Worm (Caenorhabditis elegans) whole organism, L1 larva: ENCODE measurements around the gene F54B8.4.

Source experiments
- aly-2 ChIP-seq: fragments of 150-350 bp; optimal IDR thresholded peaks from 2 replicates; lab custom pipeline; 2014; ENCODE audit warnings: missing biosample characterization, missing genetic modification characterization
- ama-1 ChIP-seq: fragments of 150-350 bp; optimal IDR thresholded peaks from 2 replicates; lab custom pipeline; 2014
- blmp-1 ChIP-seq: fragments of 150-350 bp; optimal IDR thresholded peaks from 2 replicates; lab custom pipeline; 2014; ENCODE audit warnings: missing biosample characterization, missing genetic modification characterization
- efl-3 ChIP-seq: fragments of 200-800 bp; sonication (Bioruptor generic); optimal IDR thresholded peaks from 2 replicates; lab custom pipeline; 2018; ENCODE audit warnings: mild to moderate bottlenecking, missing genetic modification characterization, missing compliant biosample characterization
- elt-2 ChIP-seq: sonication (generic microtip); optimal IDR thresholded peaks from 2 replicates; lab custom pipeline; 2016; ENCODE audit warnings: missing genetic modification characterization, mild to moderate bottlenecking, inconsistent platforms, missing compliant biosample characterization, missing genetic modification reagents
- mdl-1 ChIP-seq, 2 experiments: fragments of 150-350 bp; optimal IDR thresholded peaks; 2 replicates each; lab custom pipeline; 2014 to 2017; ENCODE audit warnings: missing biosample characterization in 2 of 2, missing genetic modification characterization in 2 of 2, inconsistent platforms in 1 of 2
- nhr-11 ChIP-seq: fragments of 150-350 bp; optimal IDR thresholded peaks from 2 replicates; lab custom pipeline; 2014; ENCODE audit warnings: missing biosample characterization, missing genetic modification characterization
- nhr-12 ChIP-seq: sonication (generic microtip); optimal IDR thresholded peaks from 2 replicates; lab custom pipeline; 2017; ENCODE audit warnings: missing biosample characterization, missing genetic modification characterization
- nhr-28 ChIP-seq: fragments of 150-350 bp; optimal IDR thresholded peaks from 2 replicates; lab custom pipeline; 2014; ENCODE audit warnings: missing biosample characterization, missing genetic modification characterization
- nhr-85 ChIP-seq: sonication (generic microtip); peaks from one replicate; lab custom pipeline; 2016; ENCODE audit warnings: missing genetic modification characterization, inconsistent platforms, missing compliant biosample characterization
- xbp-1 ChIP-seq: sonication (generic microtip); optimal IDR thresholded peaks from 2 replicates; lab custom pipeline; 2016; ENCODE audit warnings: missing genetic modification characterization, missing compliant biosample characterization
- ztf-4 ChIP-seq: fragments of 150-350 bp; optimal IDR thresholded peaks from 2 replicates; lab custom pipeline; 2014; ENCODE audit warnings: missing biosample characterization, missing genetic modification characterization

- TF ChIP-seq elt-2 (tag; lab: Kevin White, UChicago) (no peak), mdl-1 (tag; optimal IDR thresholded peaks at IDR 0.05; lab: Kevin White, UChicago) (no peak), ztf-4 (tag; lab: Kevin White, UChicago) (no peak), aly-2 (tag; lab: Kevin White, UChicago) (no peak), xbp-1 (no peak), nhr-28 (tag; lab: Kevin White, UChicago) (no peak), nhr-85 (tag; lab: Kevin White, UChicago) (no peak), blmp-1 (no peak), nhr-11 (tag; lab: Kevin White, UChicago) (no peak), ama-1 (no peak), efl-3 (GFP tag; lab: Kevin White, UChicago) (no peak), nhr-12 (tag; lab: Kevin White, UChicago) (no peak)
These were observed 17.4 kb downstream of the F54B8.4 start, which contains the start of gene srbc-54 for ce11 chrV:15833622-15834021.
